Worm (Caenorhabditis elegans) whole organism, L2 larva: Measurements from ENCODE around the gene str-84.

Experiments
- C34F6.9 ChIP-seq: fragments of 150-350 bp; optimal IDR thresholded peaks from 2 replicates; lab custom pipeline; 2014; ENCODE audit warnings: missing biosample characterization, missing genetic modification characterization
- elt-3 ChIP-seq: sonication (generic microtip); optimal IDR thresholded peaks from 2 replicates; lab custom pipeline; 2017; ENCODE audit warnings: missing biosample characterization, missing genetic modification characterization
- mab-5 ChIP-seq: fragments of 150-350 bp; optimal IDR thresholded peaks from 2 replicates; lab custom pipeline; 2014; ENCODE audit warnings: missing biosample characterization, missing genetic modification characterization
- nhr-12 ChIP-seq: fragments of 150-350 bp; optimal IDR thresholded peaks from 2 replicates; lab custom pipeline; 2014; ENCODE audit warnings: missing biosample characterization, missing genetic modification characterization
- unc-39 ChIP-seq: fragments of 150-350 bp; optimal IDR thresholded peaks from 2 replicates; lab custom pipeline; 2014; ENCODE audit warnings: missing biosample characterization, missing genetic modification characterization

DNA sequence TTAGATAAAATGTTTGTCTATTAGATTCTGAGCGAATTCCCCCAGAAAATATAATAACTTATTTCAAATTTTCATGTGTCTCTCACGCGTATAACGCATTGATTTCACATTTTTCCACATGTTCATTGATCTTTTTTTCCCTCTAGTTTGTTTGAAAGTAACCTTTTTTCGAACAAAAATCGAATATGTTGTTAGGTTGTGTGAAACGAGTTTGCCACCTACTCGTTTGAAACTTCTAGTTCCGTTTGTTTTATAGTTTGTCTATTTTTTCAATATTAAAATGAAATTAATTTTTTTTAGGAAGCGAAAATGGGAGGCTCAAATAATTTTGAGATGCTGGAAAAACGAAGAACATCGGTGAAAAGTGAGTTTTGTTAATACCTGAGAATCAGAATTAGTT is 49.5 kb upstream of the str-84 start, which contains the start of gene C25E10.5:
- TF ChIP-seq unc-39 (tag; lab: Kevin White, UChicago) (no peak), elt-3 (tag; lab: Kevin White, UChicago) (no peak), C34F6.9 (tag; lab: Kevin White, UChicago) (no peak), mab-5 (tag; lab: Kevin White, UChicago) (no peak), nhr-12 (tag; lab: Kevin White, UChicago) (no peak)
